Fruit fly (Drosophila melanogaster): Measurements from ENCODE around the gene CG43232.

DNA sequence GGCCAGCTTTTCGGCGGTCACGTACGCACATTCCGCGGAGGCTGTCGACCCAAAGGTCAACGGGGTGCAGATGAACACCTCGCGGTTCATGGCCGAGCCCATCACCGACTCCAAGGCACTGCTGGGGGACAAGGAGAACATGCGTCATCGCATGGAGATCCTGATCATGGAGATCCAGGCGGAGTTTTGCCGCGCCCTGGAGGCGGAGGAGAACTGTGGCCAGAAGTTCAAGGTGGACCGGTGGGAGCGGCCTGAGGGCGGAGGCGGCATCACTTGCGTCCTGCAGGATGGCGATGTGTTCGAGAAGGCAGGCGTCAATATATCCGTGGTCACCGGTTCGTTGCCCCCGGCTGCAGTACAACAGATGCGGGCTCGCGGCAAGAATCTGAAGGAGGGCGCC, 32.7 kb downstream of the CG43232 start:
- TF ChIP-seq ttk (optimal IDR thresholded peaks at IDR 0.05) (peak; percentile 17), h (optimal IDR thresholded peaks at IDR 0.05) (no peak), Sin3A (optimal IDR thresholded peaks at IDR 0.05) (no peak), Myc (optimal IDR thresholded peaks at IDR 0.05) (no peak)
